Worm (Caenorhabditis elegans): ENCODE data around the gene T15B7.14.

The T15B7.14 gene

DNA sequence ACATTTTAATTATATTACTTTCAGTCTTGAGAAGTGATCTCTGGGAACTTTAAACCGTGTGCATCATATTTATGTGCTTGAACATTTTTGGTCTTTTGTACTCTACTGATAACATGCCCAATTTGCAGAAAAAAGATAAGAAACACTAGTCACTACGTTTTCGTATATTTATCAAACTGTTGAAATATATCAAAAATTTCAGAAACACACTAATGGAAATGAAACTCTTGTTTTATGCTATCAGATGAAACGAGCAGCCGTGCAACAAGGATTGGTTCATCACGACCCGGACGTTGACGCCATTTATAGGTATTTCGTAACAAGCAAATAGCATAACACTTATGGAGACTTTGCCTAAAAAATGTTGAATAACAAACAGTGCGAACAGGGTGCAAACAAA lies 11.7 kb downstream of the T15B7.14 start:
- TF ChIP-seq tbp1 (GFP tag; optimal IDR thresholded peaks at IDR 0.05) (no peak), ets-4 (GFP tag; optimal IDR thresholded peaks at IDR 0.05) (peak; percentile 67), nhr-80 (tag; optimal IDR thresholded peaks at IDR 0.05) (peak; percentile 93), aptf-2 (GFP tag; conservative IDR thresholded peaks at IDR 0.05) (no peak), rpc-1 (optimal IDR thresholded peaks at IDR 0.05) (no peak), rpc-1 (tag; optimal IDR thresholded peaks at IDR 0.05) (no peak), T26A5.8 (tag; optimal IDR thresholded peaks at IDR 0.05) (no peak), cebp-1 (GFP tag; IDR thresholded peaks at IDR 0.05) (peak; percentile 82), cebp-1 (tag; optimal IDR thresholded peaks at IDR 0.05) (no peak), nfyb-1 (GFP tag; IDR thresholded peaks at IDR 0.05) (no peak), tbx-9 (tag; optimal IDR thresholded peaks at IDR 0.05; ENCODE audit: borderline replicate concordance) (no peak), ztf-18 (tag; optimal IDR thresholded peaks at IDR 0.05) (no peak)

DNA sequence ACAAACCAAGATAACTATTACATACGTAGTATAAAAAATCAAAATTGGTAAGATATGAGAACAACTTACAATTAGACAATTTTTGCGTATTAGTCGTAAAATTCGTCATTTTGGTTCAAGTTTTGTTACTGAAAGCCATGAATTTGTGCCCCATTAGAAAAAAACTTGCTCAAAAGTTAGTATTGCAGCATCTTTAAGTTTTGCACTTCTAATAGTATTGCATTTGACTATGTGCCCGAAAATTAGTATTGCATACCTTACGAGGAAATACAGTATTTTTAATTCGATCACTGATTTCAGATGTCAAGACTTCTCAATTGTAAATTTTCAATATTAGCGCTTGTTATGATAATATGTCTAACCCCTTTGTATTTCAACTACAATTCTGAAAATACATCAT lies 13.6 kb downstream of the T15B7.14 start, which contains the start of gene T15B7.8:
T15B7.8 (plus strand) TSS at position 301 of the 400 bp plus-strand sequence.
- no peak for TF ChIP-seq let-607 (tag; optimal IDR thresholded peaks at IDR 0.05)
- no peak for TF ChIP-seq Y53F4B.3 (GFP tag; IDR thresholded peaks at IDR 0.05)
- TF ChIP-seq tbp1 (GFP tag; optimal IDR thresholded peaks at IDR 0.05) = no peak
- TF ChIP-seq lin-54 (GFP tag; optimal IDR thresholded peaks at IDR 0.05) = no peak
- TF ChIP-seq die-1 (tag; optimal IDR thresholded peaks at IDR 0.05) = no peak
- no peak for TF ChIP-seq hlh-12 (tag; optimal IDR thresholded peaks at IDR 0.05)

DNA sequence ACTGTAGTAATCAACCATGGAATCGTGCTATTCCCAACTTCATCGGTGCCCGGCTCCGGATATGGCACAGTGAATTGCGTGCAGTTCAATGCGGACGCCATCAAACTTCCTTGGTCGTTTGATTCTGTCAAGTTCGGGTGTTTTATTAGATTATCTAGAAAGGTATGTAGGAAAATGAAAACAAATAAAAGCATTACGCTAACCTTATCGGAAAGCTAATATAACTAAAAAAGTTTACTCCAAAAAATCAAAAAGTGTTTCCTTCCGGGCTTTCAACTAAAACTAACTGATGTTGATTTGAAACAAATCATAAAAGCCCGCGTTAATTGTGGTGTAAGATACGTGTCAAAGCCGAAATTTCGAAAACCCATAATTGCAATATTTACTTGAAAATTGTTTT lies 15.3 kb downstream of the T15B7.14 start, which contains the start of gene dmsr-13:
dmsr-13 (minus strand) TSS at position 101 of the 400 bp plus-strand sequence.
- TF ChIP-seq madf-3 (GFP tag; IDR thresholded peaks at IDR 0.05) (no peak), let-526 (GFP tag; IDR thresholded peaks at IDR 0.05) (no peak), F57A8.1 (GFP tag; optimal IDR thresholded peaks at IDR 0.05) (no peak), let-607 (tag; optimal IDR thresholded peaks at IDR 0.05) (no peak), ztf-3 (GFP tag; optimal IDR thresholded peaks at IDR 0.05) (no peak), hsf-1 (GFP tag; IDR thresholded peaks at IDR 0.05) (no peak), atf-7 (tag; optimal IDR thresholded peaks at IDR 0.05) (no peak), F57C9.4 (tag; optimal IDR thresholded peaks at IDR 0.05) (no peak), snpc-3.4 (tag; optimal IDR thresholded peaks at IDR 0.05) (no peak), Y53F4B.3 (GFP tag; IDR thresholded peaks at IDR 0.05) (no peak), ZK185.1 (tag; optimal IDR thresholded peaks at IDR 0.05; ENCODE audit: poor library complexity, severe bottlenecking) (no peak), Y95B8A.8 (GFP tag; IDR thresholded peaks at IDR 0.05) (no peak), ets-4 (GFP tag; optimal IDR thresholded peaks at IDR 0.05) (no peak), sea-2 (GFP tag; IDR thresholded peaks at IDR 0.05) (no peak), B0019.2 (GFP tag; conservative IDR thresholded peaks at IDR 0.05) (no peak)

DNA sequence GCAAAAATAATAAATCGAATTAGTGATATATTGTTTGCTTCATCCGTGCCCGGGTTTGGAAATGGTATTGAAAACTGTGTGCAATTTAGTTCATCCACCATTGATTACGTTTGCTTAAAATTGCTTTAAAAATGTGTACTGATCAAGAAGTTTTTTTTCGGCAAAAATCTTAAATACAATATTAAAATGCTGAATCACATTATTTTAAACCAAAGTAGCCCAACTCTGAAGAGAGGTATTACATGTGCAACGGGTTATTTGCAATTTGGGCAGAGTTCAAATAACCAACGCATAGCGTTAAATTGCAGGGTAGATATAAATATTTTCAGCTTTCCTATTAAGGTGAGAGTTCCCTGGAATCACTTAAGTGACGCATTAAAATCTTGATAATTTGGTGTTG lies 18.0 kb downstream of the T15B7.14 start, which contains the start of gene dmsr-14:
dmsr-14 (minus strand) TSS at position 101 of the 400 bp plus-strand sequence.
- no peak for TF ChIP-seq snpc-3.4 (tag; optimal IDR thresholded peaks at IDR 0.05)
- no peak for TF ChIP-seq C17E4.6 (GFP tag; IDR thresholded peaks at IDR 0.05)
- TF ChIP-seq ama-1 (optimal IDR thresholded peaks at IDR 0.05) = no peak
- no peak for TF ChIP-seq ama-1 (GFP tag; optimal IDR thresholded peaks at IDR 0.05)
- TF ChIP-seq lin-26 (GFP tag; IDR thresholded peaks at IDR 0.05) = no peak
- TF ChIP-seq lin-40 (tag; optimal IDR thresholded peaks at IDR 0.05) = no peak
- no peak for TF ChIP-seq egl-44 (GFP tag; IDR thresholded peaks at IDR 0.05)

All from whole organism, young adult.